Worm (Caenorhabditis elegans) whole organism, L2 larva: Measurements from ENCODE around the gene F46B6.10.

ENCODE experiments used
- ama-1 ChIP-seq: fragments of 150-350 bp; optimal IDR thresholded peaks from 2 replicates; lab custom pipeline; 2018; ENCODE audit warnings: inconsistent platforms
- lin-11 ChIP-seq: fragments of 150-350 bp; sonication (generic microtip); optimal IDR thresholded peaks from 2 replicates; lab custom pipeline; 2014; ENCODE audit warnings: missing biosample characterization, missing genetic modification characterization, inconsistent platforms, mixed read lengths
- lsy-2 ChIP-seq, 2 experiments: fragments of 150-350 bp in 1 of 2; sonication (generic microtip) in 1 of 2; optimal IDR thresholded peaks; 2 replicates each; lab custom pipeline; 2014 to 2017; ENCODE audit warnings: missing biosample characterization in 2 of 2, missing genetic modification characterization in 2 of 2
- ztf-11 ChIP-seq: sonication (generic microtip); optimal IDR thresholded peaks from 2 replicates; lab custom pipeline; 2017; ENCODE audit warnings: missing biosample characterization, missing genetic modification characterization

ce11 chrV:9768828-9769778 lies 32.8 kb downstream of the F46B6.10 start, which contains the start of gene unc-42:
- TF ChIP-seq lsy-2 (tag; optimal IDR thresholded peaks at IDR 0.05; lab: Kevin White, UChicago), result peak in 1 of 2 experiments; percentile 30
- no peak for TF ChIP-seq ama-1 (lab: Kevin White, UChicago)
- no peak for TF ChIP-seq ztf-11 (tag; lab: Kevin White, UChicago)
- no peak for TF ChIP-seq lin-11
